Fruit fly (Drosophila melanogaster) whole organism, wandering third instar larva: Measurements from ENCODE around the gene CG9853.

Source experiments
- Abd-B ChIP-seq: fragments of >200 bp; optimal IDR thresholded peaks from 2 replicates; lab custom pipeline; 2017; ENCODE audit warnings: missing biosample characterization, missing genetic modification characterization
- CG32264 ChIP-seq: fragments of 200-800 bp; sonication (Bioruptor generic); optimal IDR thresholded peaks from 2 replicates; lab custom pipeline; 2016; ENCODE audit warnings: missing biosample characterization, missing genetic modification characterization
- CG9705 ChIP-seq: fragments of 200-800 bp; sonication (Bioruptor generic); optimal IDR thresholded peaks from 2 replicates; lab custom pipeline; 2018; ENCODE audit warnings: missing biosample characterization, mild to moderate bottlenecking, missing genetic modification characterization
- CrebA ChIP-seq: fragments of 200-800 bp; sonication (Bioruptor generic); optimal IDR thresholded peaks from 2 replicates; lab custom pipeline; 2016; ENCODE audit warnings: missing biosample characterization, mild to moderate bottlenecking, missing genetic modification characterization, borderline replicate concordance
- Dfd ChIP-seq: fragments of >200 bp; optimal IDR thresholded peaks from 2 replicates; lab custom pipeline; 2017; ENCODE audit warnings: missing biosample characterization, missing genetic modification characterization
- Dif ChIP-seq: fragments of 200-275, 200-300 bp; sonication (Bioruptor generic); optimal IDR thresholded peaks from 2 replicates; lab custom pipeline; 2018; ENCODE audit warnings: missing biosample characterization, missing genetic modification characterization; ENCODE audit not compliant: partially characterized antibody
- GATAd ChIP-seq: sonication (Bioruptor generic); optimal IDR thresholded peaks from 2 replicates; lab custom pipeline; 2016; ENCODE audit warnings: missing biosample characterization, missing genetic modification characterization
- HLH106 ChIP-seq: fragments of 200-800 bp; optimal IDR thresholded peaks from 3 replicates; lab custom pipeline; 2019; ENCODE audit warnings: missing biosample characterization, mild to moderate bottlenecking, missing genetic modification characterization, moderate library complexity
- Hnf4 ChIP-seq: fragments of 200-800 bp; sonication (Bioruptor generic); optimal IDR thresholded peaks from 2 replicates; lab custom pipeline; 2016; ENCODE audit warnings: missing biosample characterization, mild to moderate bottlenecking, missing genetic modification characterization
- Hr78 ChIP-seq: fragments of >200 bp; optimal IDR thresholded peaks from 2 replicates; lab custom pipeline; 2017; ENCODE audit warnings: missing biosample characterization, missing genetic modification characterization
- Hr83 ChIP-seq: fragments of 200-300 bp; sonication (Bioruptor generic); optimal IDR thresholded peaks from 2 replicates; lab custom pipeline; 2016; ENCODE audit warnings: missing biosample characterization, mild to moderate bottlenecking, missing genetic modification characterization, moderate library complexity; ENCODE audit not compliant: poor library complexity, severe bottlenecking
- Jra ChIP-seq: sonication (Bioruptor generic); optimal IDR thresholded peaks from 2 replicates; lab custom pipeline; 2016; ENCODE audit warnings: missing biosample characterization, missing genetic modification characterization
- Mio ChIP-seq: sonication (Bioruptor generic); optimal IDR thresholded peaks from 2 replicates; lab custom pipeline; 2016; ENCODE audit warnings: missing biosample characterization, missing genetic modification characterization
- N ChIP-seq: fragments of >200 bp; optimal IDR thresholded peaks from 2 replicates; lab custom pipeline; 2018; ENCODE audit warnings: missing biosample characterization, missing external identifiers, missing genetic modification characterization
- OdsH ChIP-seq: fragments of 200-800 bp; sonication (Bioruptor generic); optimal IDR thresholded peaks from 2 replicates; lab custom pipeline; 2016; ENCODE audit warnings: missing biosample characterization, mild to moderate bottlenecking, missing genetic modification characterization
- Rel ChIP-seq, 2 experiments: fragments of 200-800 bp; sonication (Bioruptor generic) in 1 of 2; optimal IDR thresholded peaks; 2 replicates in 1 of 2; 3 replicates in 1 of 2; lab custom pipeline; 2016 to 2019; ENCODE audit warnings: mild to moderate bottlenecking in 2 of 2, missing biosample characterization in 2 of 2, missing genetic modification characterization in 2 of 2, moderate library complexity in 1 of 2
- Sp1 ChIP-seq: fragments of 200-800 bp; sonication (Bioruptor generic); optimal IDR thresholded peaks from 3 replicates; lab custom pipeline; 2019; ENCODE audit warnings: missing biosample characterization, mild to moderate bottlenecking, missing genetic modification characterization, moderate library complexity
- Vsx2 ChIP-seq: fragments of 200-300, 225-300 bp; sonication (Bioruptor generic); optimal IDR thresholded peaks from 2 replicates; lab custom pipeline; 2018; ENCODE audit warnings: missing biosample characterization, missing genetic modification characterization; ENCODE audit not compliant: partially characterized antibody
- br ChIP-seq: fragments of 200-800 bp; sonication (Bioruptor generic); optimal IDR thresholded peaks from 2 replicates; lab custom pipeline; 2016; ENCODE audit warnings: missing biosample characterization, missing genetic modification characterization
- brk ChIP-seq: fragments of 200-800 bp; sonication (Bioruptor generic); optimal IDR thresholded peaks from 2 replicates; lab custom pipeline; 2016; ENCODE audit warnings: missing biosample characterization, mild to moderate bottlenecking, missing genetic modification characterization
- dl ChIP-seq, 2 experiments: fragments of 175-275, 200-275 bp in 1 of 2; fragments of 200-275 bp in 1 of 2; sonication (Bioruptor generic); optimal IDR thresholded peaks; lab custom pipeline; 2018; ENCODE audit warnings: mild to moderate bottlenecking in 2 of 2, missing biosample characterization in 2 of 2, missing genetic modification characterization in 2 of 2, moderate library complexity in 2 of 2; ENCODE audit not compliant: partially characterized antibody in 2 of 2, insufficient read depth in 1 of 2
- dmrt93B ChIP-seq: fragments of 200-800 bp; sonication (Bioruptor generic); optimal IDR thresholded peaks from 2 replicates; lab custom pipeline; 2018; ENCODE audit warnings: missing biosample characterization, mild to moderate bottlenecking, missing genetic modification characterization
- dsf ChIP-seq: sonication (Bioruptor generic); optimal IDR thresholded peaks from 2 replicates; lab custom pipeline; 2016; ENCODE audit warnings: missing biosample characterization, missing genetic modification characterization, borderline replicate concordance
- ey ChIP-seq: fragments of 200-800 bp; sonication (Bioruptor generic); optimal IDR thresholded peaks from 2 replicates; lab custom pipeline; 2016; ENCODE audit warnings: missing biosample characterization, missing genetic modification characterization
- foxo ChIP-seq, 2 experiments: fragments of 200-800 bp; sonication (Bioruptor generic); optimal IDR thresholded peaks; 2 replicates in 1 of 2; 3 replicates in 1 of 2; lab custom pipeline; 2016 to 2017; ENCODE audit warnings: missing biosample characterization in 2 of 2, missing genetic modification characterization in 2 of 2
- fru ChIP-seq: fragments of 200-800 bp; sonication (Bioruptor generic); optimal IDR thresholded peaks from 3 replicates; lab custom pipeline; 2016; ENCODE audit warnings: missing biosample characterization, mild to moderate bottlenecking, missing genetic modification characterization
- h ChIP-seq: fragments of 200-800 bp; sonication (Bioruptor generic); optimal IDR thresholded peaks from 3 replicates; lab custom pipeline; 2016; ENCODE audit warnings: missing biosample characterization, mild to moderate bottlenecking, missing genetic modification characterization
- jim ChIP-seq: fragments of 175-275, 200-325 bp; sonication (Bioruptor generic); optimal IDR thresholded peaks from 2 replicates; lab custom pipeline; 2016; ENCODE audit warnings: missing biosample characterization, mild to moderate bottlenecking, missing genetic modification characterization
- lola ChIP-seq: fragments of >200 bp; optimal IDR thresholded peaks from 2 replicates; lab custom pipeline; 2017; ENCODE audit warnings: missing biosample characterization, missing genetic modification characterization
- pan ChIP-seq: fragments of >200 bp; optimal IDR thresholded peaks from 2 replicates; lab custom pipeline; 2017
- psq ChIP-seq: fragments of 200-800 bp; sonication (Bioruptor generic); optimal IDR thresholded peaks from 3 replicates; lab custom pipeline; 2017; ENCODE audit warnings: missing biosample characterization, mild to moderate bottlenecking, missing genetic modification characterization, moderate library complexity
- rgr ChIP-seq: fragments of 200-800 bp; sonication (Bioruptor generic); optimal IDR thresholded peaks from 3 replicates; lab custom pipeline; 2016; ENCODE audit warnings: missing biosample characterization, mild to moderate bottlenecking, missing genetic modification characterization
- sage ChIP-seq: fragments of 200-800 bp; sonication (Bioruptor generic); optimal IDR thresholded peaks from 2 replicates; lab custom pipeline; 2016; ENCODE audit warnings: missing biosample characterization, mild to moderate bottlenecking, missing genetic modification characterization
- tai ChIP-seq: sonication (Bioruptor generic); optimal IDR thresholded peaks from 2 replicates; lab custom pipeline; 2016; ENCODE audit warnings: missing biosample characterization, missing genetic modification characterization
- usp ChIP-seq: fragments of >200 bp; optimal IDR thresholded peaks from 2 replicates; lab custom pipeline; 2017; ENCODE audit warnings: missing biosample characterization, missing genetic modification characterization
- woc ChIP-seq: sonication (Bioruptor generic); optimal IDR thresholded peaks from 2 replicates; lab custom pipeline; 2016; ENCODE audit warnings: missing biosample characterization, mild to moderate bottlenecking, missing genetic modification characterization

Gene CG9853

dm6 chr3R:4400497-4400833 is 1.4 kb downstream of the CG9853 start, which contains the start of gene CG14647:
CG14647 (plus strand) TSS chr3R:4400510.
- no peak for TF ChIP-seq Rel (GFP tag; optimal IDR thresholded peaks at IDR 0.05; lab: Kevin White, UChicago)
- peak; percentile 96 for TF ChIP-seq Rel (tag; optimal IDR thresholded peaks at IDR 0.05; lab: Kevin White, UChicago)
- TF ChIP-seq br (GFP tag; lab: Kevin White, UChicago), result no peak
- TF ChIP-seq Dif, result no peak
- TF ChIP-seq lola (GFP tag; lab: Kevin White, UChicago), result no peak
- TF ChIP-seq pan, result no peak
- no peak for TF ChIP-seq woc (GFP tag; lab: Kevin White, UChicago)

- no peak for TF ChIP-seq CG32264 (GFP tag; lab: Kevin White, UChicago)
- peak; percentile 62 for TF ChIP-seq woc (GFP tag; lab: Kevin White, UChicago)
- peak; percentile 11 for TF ChIP-seq h
- peak; percentile 16 for TF ChIP-seq dmrt93B (GFP tag; lab: Kevin White, UChicago)
- no peak for TF ChIP-seq foxo (GFP tag; optimal IDR thresholded peaks at IDR 0.05; lab: Kevin White, UChicago)
- TF ChIP-seq Abd-B (GFP tag; lab: Kevin White, UChicago), result peak; percentile 48
- TF ChIP-seq N (GFP tag; lab: Kevin White, UChicago), result peak; percentile 88
- no peak for TF ChIP-seq sage (GFP tag; lab: Kevin White, UChicago)
- TF ChIP-seq psq (GFP tag; lab: Kevin White, UChicago), result peak; percentile 65
- peak; percentile 67 for TF ChIP-seq Hr78 (GFP tag; lab: Kevin White, UChicago)
- TF ChIP-seq HLH106 (tag; lab: Kevin White, UChicago), result peak; percentile 28
Observed at dm6 chr3R:4399810-4400496, 1.9 kb downstream of the CG9853 start.

dm6 chr3R:4397403-4398079 is 4.3 kb downstream of the CG9853 start, which contains the start of gene CG9855:
CG9855 (minus strand) TSS chr3R:4397875.
- TF ChIP-seq Rel (GFP tag; optimal IDR thresholded peaks at IDR 0.05; lab: Kevin White, UChicago) (no peak), Rel (tag; optimal IDR thresholded peaks at IDR 0.05; lab: Kevin White, UChicago) (peak; percentile 92), dsf (no peak), Dif (no peak), h (peak; percentile 4), woc (GFP tag; lab: Kevin White, UChicago) (peak; percentile 6), sage (GFP tag; lab: Kevin White, UChicago) (no peak)

- no peak for TF ChIP-seq Hr78 (GFP tag; lab: Kevin White, UChicago)
- no peak for TF ChIP-seq Dif
- TF ChIP-seq br (GFP tag; lab: Kevin White, UChicago), result peak; percentile 95
- TF ChIP-seq Dfd (GFP tag; lab: Kevin White, UChicago), result no peak
- TF ChIP-seq usp (GFP tag; lab: Kevin White, UChicago), result no peak
- no peak for TF ChIP-seq GATAd (GFP tag; lab: Kevin White, UChicago)
- peak; percentile 99 for TF ChIP-seq h
- TF ChIP-seq tai (GFP tag; lab: Kevin White, UChicago), result no peak
- no peak for TF ChIP-seq CrebA (GFP tag; lab: Kevin White, UChicago)
- peak; percentile 84 for TF ChIP-seq psq (GFP tag; lab: Kevin White, UChicago)
- peak; percentile 95 for TF ChIP-seq fru (GFP tag; lab: Kevin White, UChicago)
- peak; percentile 95 for TF ChIP-seq OdsH (GFP tag; lab: Kevin White, UChicago)
- TF ChIP-seq rgr, result peak; percentile 96
- TF ChIP-seq CG9705 (GFP tag; lab: Kevin White, UChicago), result peak; percentile 20
- TF ChIP-seq ey (GFP tag; lab: Kevin White, UChicago), result peak; percentile 97
- TF ChIP-seq pan, result no peak
- TF ChIP-seq Rel (GFP tag; optimal IDR thresholded peaks at IDR 0.05; lab: Kevin White, UChicago), result peak; percentile 79
- peak; percentile 60 for TF ChIP-seq Rel (tag; optimal IDR thresholded peaks at IDR 0.05; lab: Kevin White, UChicago)
- TF ChIP-seq Sp1 (GFP tag; lab: Kevin White, UChicago), result peak; percentile 89
- peak; percentile 71 for TF ChIP-seq Mio (GFP tag; lab: Kevin White, UChicago)
- TF ChIP-seq Hnf4 (GFP tag; lab: Kevin White, UChicago), result peak; percentile 94
- peak; percentile 3 for TF ChIP-seq dsf
- TF ChIP-seq lola (GFP tag; lab: Kevin White, UChicago), result no peak
- peak; percentile 92 for TF ChIP-seq sage (GFP tag; lab: Kevin White, UChicago)
- no peak for TF ChIP-seq N (GFP tag; lab: Kevin White, UChicago)
- peak; percentile 69 for TF ChIP-seq brk
- TF ChIP-seq Vsx2, result no peak
- TF ChIP-seq Jra, result peak; percentile 62
- no peak for TF ChIP-seq dl (GFP tag; optimal IDR thresholded peaks at IDR 0.05; lab: Kevin White, UChicago; ENCODE audit: insufficient read depth in 1 of 2, partially characterized antibody in 2 of 2)
- TF ChIP-seq foxo (GFP tag; optimal IDR thresholded peaks at IDR 0.05; lab: Kevin White, UChicago), result peak; percentile 94 to 96
- TF ChIP-seq Hr83 (GFP tag; lab: Kevin White, UChicago), result peak; percentile 53
- TF ChIP-seq Abd-B (GFP tag; lab: Kevin White, UChicago), result no peak
- TF ChIP-seq jim (GFP tag; lab: Kevin White, UChicago), result peak; percentile 43
Observed at dm6 chr3R:4394654-4395581, 6.9 kb downstream of the CG9853 start.
